Fruit fly (Drosophila melanogaster) whole organism, wandering third instar larva: ENCODE results near the gene Atx-1.

ENCODE experiments used
- Abd-B ChIP-seq: fragments of >200 bp; optimal IDR thresholded peaks from 2 replicates; lab custom pipeline; 2017; ENCODE audit warnings: missing biosample characterization, missing genetic modification characterization
- CG32264 ChIP-seq: fragments of 200-800 bp; sonication (Bioruptor generic); optimal IDR thresholded peaks from 2 replicates; lab custom pipeline; 2016; ENCODE audit warnings: missing biosample characterization, missing genetic modification characterization
- CG9705 ChIP-seq: fragments of 200-800 bp; sonication (Bioruptor generic); optimal IDR thresholded peaks from 2 replicates; lab custom pipeline; 2018; ENCODE audit warnings: missing biosample characterization, mild to moderate bottlenecking, missing genetic modification characterization
- CrebA ChIP-seq: fragments of 200-800 bp; sonication (Bioruptor generic); optimal IDR thresholded peaks from 2 replicates; lab custom pipeline; 2016; ENCODE audit warnings: missing biosample characterization, mild to moderate bottlenecking, missing genetic modification characterization, borderline replicate concordance
- Dfd ChIP-seq: fragments of >200 bp; optimal IDR thresholded peaks from 2 replicates; lab custom pipeline; 2017; ENCODE audit warnings: missing biosample characterization, missing genetic modification characterization
- Dif ChIP-seq: fragments of 200-275, 200-300 bp; sonication (Bioruptor generic); optimal IDR thresholded peaks from 2 replicates; lab custom pipeline; 2018; ENCODE audit warnings: missing biosample characterization, missing genetic modification characterization; ENCODE audit not compliant: partially characterized antibody
- GATAd ChIP-seq: sonication (Bioruptor generic); optimal IDR thresholded peaks from 2 replicates; lab custom pipeline; 2016; ENCODE audit warnings: missing biosample characterization, missing genetic modification characterization
- HLH106 ChIP-seq: fragments of 200-800 bp; optimal IDR thresholded peaks from 3 replicates; lab custom pipeline; 2019; ENCODE audit warnings: missing biosample characterization, mild to moderate bottlenecking, missing genetic modification characterization, moderate library complexity
- Hnf4 ChIP-seq: fragments of 200-800 bp; sonication (Bioruptor generic); optimal IDR thresholded peaks from 2 replicates; lab custom pipeline; 2016; ENCODE audit warnings: missing biosample characterization, mild to moderate bottlenecking, missing genetic modification characterization
- Hr78 ChIP-seq: fragments of >200 bp; optimal IDR thresholded peaks from 2 replicates; lab custom pipeline; 2017; ENCODE audit warnings: missing biosample characterization, missing genetic modification characterization
- Hr83 ChIP-seq: fragments of 200-300 bp; sonication (Bioruptor generic); optimal IDR thresholded peaks from 2 replicates; lab custom pipeline; 2016; ENCODE audit warnings: missing biosample characterization, mild to moderate bottlenecking, missing genetic modification characterization, moderate library complexity; ENCODE audit not compliant: poor library complexity, severe bottlenecking
- Jra ChIP-seq: sonication (Bioruptor generic); optimal IDR thresholded peaks from 2 replicates; lab custom pipeline; 2016; ENCODE audit warnings: missing biosample characterization, missing genetic modification characterization
- Mio ChIP-seq: sonication (Bioruptor generic); optimal IDR thresholded peaks from 2 replicates; lab custom pipeline; 2016; ENCODE audit warnings: missing biosample characterization, missing genetic modification characterization
- Myc ChIP-seq: fragments of >200 bp; optimal IDR thresholded peaks from 2 replicates; lab custom pipeline; 2017
- N ChIP-seq: fragments of >200 bp; optimal IDR thresholded peaks from 2 replicates; lab custom pipeline; 2018; ENCODE audit warnings: missing biosample characterization, missing external identifiers, missing genetic modification characterization
- OdsH ChIP-seq: fragments of 200-800 bp; sonication (Bioruptor generic); optimal IDR thresholded peaks from 2 replicates; lab custom pipeline; 2016; ENCODE audit warnings: missing biosample characterization, mild to moderate bottlenecking, missing genetic modification characterization
- Rel ChIP-seq, 2 experiments: fragments of 200-800 bp; sonication (Bioruptor generic) in 1 of 2; optimal IDR thresholded peaks; 2 replicates in 1 of 2; 3 replicates in 1 of 2; lab custom pipeline; 2016 to 2019; ENCODE audit warnings: mild to moderate bottlenecking in 2 of 2, missing biosample characterization in 2 of 2, missing genetic modification characterization in 2 of 2, moderate library complexity in 1 of 2
- Sp1 ChIP-seq: fragments of 200-800 bp; sonication (Bioruptor generic); optimal IDR thresholded peaks from 3 replicates; lab custom pipeline; 2019; ENCODE audit warnings: missing biosample characterization, mild to moderate bottlenecking, missing genetic modification characterization, moderate library complexity
- Vsx2 ChIP-seq: fragments of 200-300, 225-300 bp; sonication (Bioruptor generic); optimal IDR thresholded peaks from 2 replicates; lab custom pipeline; 2018; ENCODE audit warnings: missing biosample characterization, missing genetic modification characterization; ENCODE audit not compliant: partially characterized antibody
- br ChIP-seq: fragments of 200-800 bp; sonication (Bioruptor generic); optimal IDR thresholded peaks from 2 replicates; lab custom pipeline; 2016; ENCODE audit warnings: missing biosample characterization, missing genetic modification characterization
- brk ChIP-seq: fragments of 200-800 bp; sonication (Bioruptor generic); optimal IDR thresholded peaks from 2 replicates; lab custom pipeline; 2016; ENCODE audit warnings: missing biosample characterization, mild to moderate bottlenecking, missing genetic modification characterization
- dl ChIP-seq, 2 experiments: fragments of 175-275, 200-275 bp in 1 of 2; fragments of 200-275 bp in 1 of 2; sonication (Bioruptor generic); optimal IDR thresholded peaks; lab custom pipeline; 2018; ENCODE audit warnings: mild to moderate bottlenecking in 2 of 2, missing biosample characterization in 2 of 2, missing genetic modification characterization in 2 of 2, moderate library complexity in 2 of 2; ENCODE audit not compliant: partially characterized antibody in 2 of 2, insufficient read depth in 1 of 2
- dmrt93B ChIP-seq: fragments of 200-800 bp; sonication (Bioruptor generic); optimal IDR thresholded peaks from 2 replicates; lab custom pipeline; 2018; ENCODE audit warnings: missing biosample characterization, mild to moderate bottlenecking, missing genetic modification characterization
- dsf ChIP-seq: sonication (Bioruptor generic); optimal IDR thresholded peaks from 2 replicates; lab custom pipeline; 2016; ENCODE audit warnings: missing biosample characterization, missing genetic modification characterization, borderline replicate concordance
- ey ChIP-seq: fragments of 200-800 bp; sonication (Bioruptor generic); optimal IDR thresholded peaks from 2 replicates; lab custom pipeline; 2016; ENCODE audit warnings: missing biosample characterization, missing genetic modification characterization
- foxo ChIP-seq, 2 experiments: fragments of 200-800 bp; sonication (Bioruptor generic); optimal IDR thresholded peaks; 2 replicates in 1 of 2; 3 replicates in 1 of 2; lab custom pipeline; 2016 to 2017; ENCODE audit warnings: missing biosample characterization in 2 of 2, missing genetic modification characterization in 2 of 2
- fru ChIP-seq: fragments of 200-800 bp; sonication (Bioruptor generic); optimal IDR thresholded peaks from 3 replicates; lab custom pipeline; 2016; ENCODE audit warnings: missing biosample characterization, mild to moderate bottlenecking, missing genetic modification characterization
- h ChIP-seq: fragments of 200-800 bp; sonication (Bioruptor generic); optimal IDR thresholded peaks from 3 replicates; lab custom pipeline; 2016; ENCODE audit warnings: missing biosample characterization, mild to moderate bottlenecking, missing genetic modification characterization
- jim ChIP-seq: fragments of 175-275, 200-325 bp; sonication (Bioruptor generic); optimal IDR thresholded peaks from 2 replicates; lab custom pipeline; 2016; ENCODE audit warnings: missing biosample characterization, mild to moderate bottlenecking, missing genetic modification characterization
- lola ChIP-seq: fragments of >200 bp; optimal IDR thresholded peaks from 2 replicates; lab custom pipeline; 2017; ENCODE audit warnings: missing biosample characterization, missing genetic modification characterization
- pan ChIP-seq: fragments of >200 bp; optimal IDR thresholded peaks from 2 replicates; lab custom pipeline; 2017
- psq ChIP-seq: fragments of 200-800 bp; sonication (Bioruptor generic); optimal IDR thresholded peaks from 3 replicates; lab custom pipeline; 2017; ENCODE audit warnings: missing biosample characterization, mild to moderate bottlenecking, missing genetic modification characterization, moderate library complexity
- rgr ChIP-seq: fragments of 200-800 bp; sonication (Bioruptor generic); optimal IDR thresholded peaks from 3 replicates; lab custom pipeline; 2016; ENCODE audit warnings: missing biosample characterization, mild to moderate bottlenecking, missing genetic modification characterization
- sage ChIP-seq: fragments of 200-800 bp; sonication (Bioruptor generic); optimal IDR thresholded peaks from 2 replicates; lab custom pipeline; 2016; ENCODE audit warnings: missing biosample characterization, mild to moderate bottlenecking, missing genetic modification characterization
- sv ChIP-seq: fragments of 200-800 bp; sonication (Bioruptor generic); optimal IDR thresholded peaks from 3 replicates; lab custom pipeline; 2016; ENCODE audit warnings: missing biosample characterization, missing genetic modification characterization
- tai ChIP-seq: sonication (Bioruptor generic); optimal IDR thresholded peaks from 2 replicates; lab custom pipeline; 2016; ENCODE audit warnings: missing biosample characterization, missing genetic modification characterization
- usp ChIP-seq: fragments of >200 bp; optimal IDR thresholded peaks from 2 replicates; lab custom pipeline; 2017; ENCODE audit warnings: missing biosample characterization, missing genetic modification characterization
- woc ChIP-seq: sonication (Bioruptor generic); optimal IDR thresholded peaks from 2 replicates; lab custom pipeline; 2016; ENCODE audit warnings: missing biosample characterization, mild to moderate bottlenecking, missing genetic modification characterization

Gene Atx-1

dm6 chrX:6859245-6859644 is 36.2 kb downstream of the Atx-1 start:
- TF ChIP-seq jim (GFP tag; lab: Kevin White, UChicago) = no peak
- no peak for TF ChIP-seq Sp1
- no peak for TF ChIP-seq tai (GFP tag; lab: Kevin White, UChicago)
- no peak for TF ChIP-seq h (GFP tag; lab: Kevin White, UChicago)
- TF ChIP-seq pan (lab: Kevin White, UChicago) = no peak
- TF ChIP-seq Myc (lab: Kevin White, UChicago) = no peak
- TF ChIP-seq Mio (GFP tag; lab: Kevin White, UChicago) = no peak
- no peak for TF ChIP-seq Abd-B (GFP tag; lab: Kevin White, UChicago)
- no peak for TF ChIP-seq psq
- TF ChIP-seq woc (GFP tag; lab: Kevin White, UChicago) = no peak
- TF ChIP-seq CG9705 (GFP tag; lab: Kevin White, UChicago) = no peak
- no peak for TF ChIP-seq CG32264 (GFP tag; lab: Kevin White, UChicago)
- no peak for TF ChIP-seq Jra (GFP tag; lab: Kevin White, UChicago)
- TF ChIP-seq Rel (GFP tag; optimal IDR thresholded peaks at IDR 0.05; lab: Kevin White, UChicago) = no peak
- no peak for TF ChIP-seq Rel (tag; optimal IDR thresholded peaks at IDR 0.05; lab: Kevin White, UChicago)
- TF ChIP-seq CrebA (GFP tag; lab: Kevin White, UChicago) = no peak
- no peak for TF ChIP-seq ey (GFP tag; lab: Kevin White, UChicago)
- no peak for TF ChIP-seq lola (GFP tag; lab: Kevin White, UChicago)
- no peak for TF ChIP-seq GATAd (GFP tag; lab: Kevin White, UChicago)
- TF ChIP-seq fru (GFP tag; lab: Kevin White, UChicago) = no peak
- TF ChIP-seq, all 38 proteins: peak for 0

- TF ChIP-seq Myc (lab: Kevin White, UChicago) (peak; percentile 55), CrebA (GFP tag; lab: Kevin White, UChicago) (no peak), OdsH (GFP tag; lab: Kevin White, UChicago) (no peak), dsf (GFP tag; lab: Kevin White, UChicago) (no peak), foxo (GFP tag; optimal IDR thresholded peaks at IDR 0.05; lab: Kevin White, UChicago) (peak in 1 of 2 experiments; percentile 89), CG32264 (GFP tag; lab: Kevin White, UChicago) (no peak), pan (lab: Kevin White, UChicago) (no peak), lola (GFP tag; lab: Kevin White, UChicago) (no peak), br (GFP tag; lab: Kevin White, UChicago) (peak; percentile 6), Sp1 (peak; percentile 47), Mio (GFP tag; lab: Kevin White, UChicago) (no peak), tai (GFP tag; lab: Kevin White, UChicago) (no peak), woc (GFP tag; lab: Kevin White, UChicago) (no peak), rgr (GFP tag; lab: Kevin White, UChicago) (peak; percentile 23), Rel (GFP tag; optimal IDR thresholded peaks at IDR 0.05; lab: Kevin White, UChicago) (no peak), Rel (tag; optimal IDR thresholded peaks at IDR 0.05; lab: Kevin White, UChicago) (peak; percentile 62), Jra (GFP tag; lab: Kevin White, UChicago) (no peak), Dif (GFP tag; lab: Kevin White, UChicago) (no peak), Vsx2 (GFP tag; lab: Kevin White, UChicago) (no peak), N (GFP tag; lab: Kevin White, UChicago) (no peak), Hnf4 (no peak), Abd-B (GFP tag; lab: Kevin White, UChicago) (no peak), dl (GFP tag; optimal IDR thresholded peaks at IDR 0.05; lab: Kevin White, UChicago; ENCODE audit: insufficient read depth in 1 of 2, partially characterized antibody in 2 of 2) (peak in 1 of 2 experiments; percentile 41), ey (GFP tag; lab: Kevin White, UChicago) (peak; percentile 86), fru (GFP tag; lab: Kevin White, UChicago) (peak; percentile 88), Hr83 (GFP tag; lab: Kevin White, UChicago) (no peak), sv (GFP tag; lab: Kevin White, UChicago) (peak; percentile 64), psq (peak; percentile 96), sage (GFP tag; lab: Kevin White, UChicago) (no peak), GATAd (GFP tag; lab: Kevin White, UChicago) (no peak), Hr78 (GFP tag; lab: Kevin White, UChicago) (no peak), h (GFP tag; lab: Kevin White, UChicago) (peak; percentile 82), CG9705 (GFP tag; lab: Kevin White, UChicago) (peak; percentile 68), usp (GFP tag; lab: Kevin White, UChicago) (no peak), jim (GFP tag; lab: Kevin White, UChicago) (no peak), Dfd (GFP tag; lab: Kevin White, UChicago) (no peak), HLH106 (tag; lab: Kevin White, UChicago) (peak; percentile 85), brk (no peak), dmrt93B (GFP tag; lab: Kevin White, UChicago) (peak; percentile 87)
These were observed 36.9 kb downstream of the Atx-1 start for dm6 chrX:6859756-6860412.
